Worm (Caenorhabditis elegans) whole organism, L2 larva: Measurements from ENCODE around the gene C09B8.8.

Experiments
- F13H6.1 ChIP-seq: sonication (generic microtip); optimal IDR thresholded peaks from 2 replicates; lab custom pipeline; 2016; ENCODE audit warnings: missing genetic modification characterization, missing compliant biosample characterization
- lsy-2 ChIP-seq, 2 experiments: fragments of 150-350 bp in 1 of 2; sonication (generic microtip) in 1 of 2; optimal IDR thresholded peaks; 2 replicates each; lab custom pipeline; 2014 to 2017; ENCODE audit warnings: missing biosample characterization in 2 of 2, missing genetic modification characterization in 2 of 2
- mab-5 ChIP-seq: fragments of 150-350 bp; optimal IDR thresholded peaks from 2 replicates; lab custom pipeline; 2014; ENCODE audit warnings: missing biosample characterization, missing genetic modification characterization
- nhr-25 ChIP-seq: fragments of 150-350 bp; sonication (generic microtip); optimal IDR thresholded peaks from 3 replicates; lab custom pipeline; 2014; ENCODE audit warnings: missing biosample characterization, missing genetic modification characterization
- skn-1 ChIP-seq: sonication (generic microtip); optimal IDR thresholded peaks from 2 replicates; lab custom pipeline; 2017; ENCODE audit warnings: missing biosample characterization, missing genetic modification characterization
- sma-9 ChIP-seq, 2 experiments: fragments of 150-350 bp in 1 of 2; sonication (generic microtip) in 1 of 2; optimal IDR thresholded peaks; 2 replicates each; lab custom pipeline; 2014 to 2016; ENCODE audit warnings: missing genetic modification characterization in 2 of 2, mild to moderate bottlenecking in 1 of 2, missing biosample characterization in 1 of 2, missing compliant biosample characterization in 1 of 2, missing genetic modification reagents in 1 of 2, moderate library complexity in 1 of 2
- snpc-4 ChIP-seq: fragments of 150-350 bp; optimal IDR thresholded peaks from 2 replicates; lab custom pipeline; 2014; ENCODE audit warnings: missing biosample characterization, missing genetic modification characterization
- ztf-11 ChIP-seq: sonication (generic microtip); optimal IDR thresholded peaks from 2 replicates; lab custom pipeline; 2017; ENCODE audit warnings: missing biosample characterization, missing genetic modification characterization

DNA sequence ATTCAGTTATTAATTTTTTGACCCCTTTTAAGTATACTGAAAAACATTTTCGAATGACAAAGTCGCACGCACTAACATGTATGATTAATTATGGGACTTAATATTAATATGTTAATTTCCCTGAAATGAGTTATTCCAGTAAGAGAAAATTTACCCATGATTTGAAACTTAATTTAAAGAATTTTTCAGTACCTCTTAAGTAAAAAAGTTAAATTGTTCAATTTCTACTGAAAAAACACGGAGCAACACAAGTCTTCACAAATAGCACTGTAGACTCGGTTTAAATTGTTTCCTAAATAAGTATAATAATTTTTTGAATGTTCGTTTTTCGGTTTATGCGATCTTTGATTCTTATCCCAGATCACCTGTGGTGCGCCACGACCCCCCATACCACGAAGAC, 12.8 kb upstream of the C09B8.8 start:
- TF ChIP-seq sma-9 (GFP tag; optimal IDR thresholded peaks at IDR 0.05; lab: Kevin White, UChicago), result no peak
- no peak for TF ChIP-seq sma-9 (tag; optimal IDR thresholded peaks at IDR 0.05; lab: Kevin White, UChicago)
- TF ChIP-seq nhr-25 (tag; lab: Kevin White, UChicago), result no peak
- TF ChIP-seq F13H6.1, result no peak
- TF ChIP-seq lsy-2 (tag; optimal IDR thresholded peaks at IDR 0.05; lab: Kevin White, UChicago), result no peak
- no peak for TF ChIP-seq ztf-11 (tag; lab: Kevin White, UChicago)
- TF ChIP-seq mab-5 (tag; lab: Kevin White, UChicago), result no peak
- TF ChIP-seq skn-1 (tag; lab: Kevin White, UChicago), result no peak
- TF ChIP-seq snpc-4, result no peak
